Fruit fly (Drosophila melanogaster) whole organism, pupa: ENCODE data around the gene Jhbp15.

Experiments used
- CG12605 ChIP-seq: fragments of 200-800 bp; sonication (Bioruptor generic); IDR thresholded peaks from 2 replicates; pipeline ENCODE4 v1.3.6; 2022; ENCODE audit warnings: missing biosample characterization, missing genetic modification characterization
- CG13204 ChIP-seq: fragments of 200-800 bp; sonication (Bioruptor generic); optimal IDR thresholded peaks from 2 replicates; lab custom pipeline; 2018; ENCODE audit warnings: missing biosample characterization, mild to moderate bottlenecking, missing genetic modification characterization, moderate library complexity
- CG34367 ChIP-seq: fragments of 200-800 bp; sonication (Bioruptor generic); optimal IDR thresholded peaks from 2 replicates; lab custom pipeline; 2018; ENCODE audit warnings: missing biosample characterization, mild to moderate bottlenecking, missing genetic modification characterization
- CG8159 ChIP-seq: fragments of 200-800 bp; sonication (Bioruptor generic); optimal IDR thresholded peaks from 3 replicates; lab custom pipeline; 2018; ENCODE audit warnings: missing biosample characterization, mild to moderate bottlenecking, missing genetic modification characterization, moderate library complexity
- CG8301 ChIP-seq: fragments of 200-800 bp; sonication (Bioruptor generic); optimal IDR thresholded peaks from 2 replicates; lab custom pipeline; 2018; ENCODE audit warnings: missing biosample characterization, mild to moderate bottlenecking, missing genetic modification characterization
- EcR ChIP-seq: fragments of 200-800 bp; sonication (Bioruptor generic); optimal IDR thresholded peaks from 3 replicates; lab custom pipeline; 2019; ENCODE audit warnings: missing biosample characterization, missing genetic modification characterization, mild to moderate bottlenecking, moderate library complexity, missing genetic modification reagents
- Ets98B ChIP-seq: fragments of 200-800 bp; sonication (Bioruptor generic); IDR thresholded peaks from 2 replicates; pipeline ENCODE4 v1.3.6; 2022; ENCODE audit warnings: missing biosample characterization, missing genetic modification characterization
- Pif1B ChIP-seq: fragments of 200-800 bp; sonication (Bioruptor generic); optimal IDR thresholded peaks from 3 replicates; lab custom pipeline; 2016; ENCODE audit warnings: missing biosample characterization, missing genetic modification characterization
- Snoo ChIP-seq: fragments of 200-800 bp; sonication (Bioruptor generic); optimal IDR thresholded peaks from 3 replicates; lab custom pipeline; 2017; ENCODE audit warnings: missing biosample characterization, mild to moderate bottlenecking, missing genetic modification characterization, inconsistent platforms
- fd96Ca ChIP-seq: fragments of 200-800 bp; sonication (Bioruptor generic); IDR thresholded peaks from 3 replicates; pipeline ENCODE4 v1.3.6; 2022; ENCODE audit warnings: missing biosample characterization, missing genetic modification characterization
- gl ChIP-seq: fragments of 200-800 bp; sonication (Bioruptor generic); optimal IDR thresholded peaks from 2 replicates; lab custom pipeline; 2018; ENCODE audit warnings: missing biosample characterization, mild to moderate bottlenecking, missing genetic modification characterization
- rn ChIP-seq: fragments of 200-800 bp; sonication (Bioruptor generic); IDR thresholded peaks from 2 replicates; pipeline ENCODE4 v1.3.6; 2022; ENCODE audit warnings: missing biosample characterization, missing genetic modification characterization

dm6 chr3R:21046927-21047326 is 3.8 kb downstream of the Jhbp15 start, which contains the start of gene CG31207:
- no peak for TF ChIP-seq EcR (GFP tag; lab: Kevin White, UChicago)
- TF ChIP-seq CG34367 (tag; lab: Kevin White, UChicago), result no peak
- TF ChIP-seq Ets98B (GFP tag; lab: Robert Waterston, UW), result no peak
- TF ChIP-seq gl, result no peak
- no peak for TF ChIP-seq fd96Ca (GFP tag; lab: Robert Waterston, UW)
- no peak for TF ChIP-seq CG13204 (GFP tag; lab: Kevin White, UChicago)
- TF ChIP-seq CG8301 (tag; lab: Kevin White, UChicago), result no peak
- TF ChIP-seq Pif1B (GFP tag; lab: Kevin White, UChicago), result no peak
- TF ChIP-seq rn (GFP tag; lab: Robert Waterston, UW), result no peak
- TF ChIP-seq Snoo (tag; lab: Kevin White, UChicago), result no peak
- no peak for TF ChIP-seq CG8159 (tag; lab: Kevin White, UChicago)
- no peak for TF ChIP-seq CG12605 (GFP tag; lab: Robert Waterston, UW)
